Worm (Caenorhabditis elegans): Measurements from ENCODE around the gene sec-3.

Gene sec-3

DNA sequence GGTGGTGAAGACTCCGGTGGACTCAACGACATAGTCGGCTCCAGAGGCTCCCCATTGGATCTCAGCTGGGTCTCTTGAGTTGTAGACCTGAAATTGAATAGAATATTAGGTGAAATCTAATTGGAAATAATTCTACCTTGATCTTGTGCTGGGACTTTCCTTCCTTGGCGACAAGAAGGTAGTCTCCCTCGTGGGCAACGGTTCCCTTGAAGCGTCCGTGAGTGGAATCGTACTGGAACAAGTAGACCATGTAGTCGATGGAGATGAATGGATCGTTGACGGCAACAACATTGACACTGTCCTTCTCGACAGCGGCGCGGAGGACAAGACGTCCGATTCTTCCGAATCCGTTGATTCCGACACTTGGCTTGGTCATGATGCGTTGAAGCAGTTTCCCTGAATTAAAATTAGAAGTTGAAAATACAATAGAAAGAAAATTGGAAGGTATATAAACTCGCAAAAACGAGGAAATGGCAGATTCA lies 13.3 kb upstream of the sec-3 start, which contains the start of gene gpd-3 (continued):
- no peak for TF ChIP-seq tbx-2 (tag; optimal IDR thresholded peaks at IDR 0.05)
- TF ChIP-seq unc-62 (GFP tag; optimal IDR thresholded peaks at IDR 0.05): no peak
- TF ChIP-seq ama-1 (optimal IDR thresholded peaks at IDR 0.05): peak; percentile 50
- no peak for TF ChIP-seq nhr-76 (tag; optimal IDR thresholded peaks at IDR 0.05)
- TF ChIP-seq nhr-20 (tag; optimal IDR thresholded peaks at IDR 0.05): no peak
- no peak for TF ChIP-seq elt-2 (tag; optimal IDR thresholded peaks at IDR 0.05)
- no peak for TF ChIP-seq unc-130 (tag; optimal IDR thresholded peaks at IDR 0.05)
- no peak for TF ChIP-seq nhr-237 (tag; optimal IDR thresholded peaks at IDR 0.05)
- TF ChIP-seq sup-37 (GFP tag; optimal IDR thresholded peaks at IDR 0.05): no peak
- TF ChIP-seq isw-1 (GFP tag; IDR thresholded peaks at IDR 0.05): no peak
- TF ChIP-seq vab-15 (tag; optimal IDR thresholded peaks at IDR 0.05): no peak
- no peak for TF ChIP-seq hpl-2 (GFP tag; optimal IDR thresholded peaks at IDR 0.05)
- peak; percentile 3 for TF ChIP-seq aly-2 (tag; optimal IDR thresholded peaks at IDR 0.05)
- no peak for TF ChIP-seq C34B4.2 (tag; optimal IDR thresholded peaks at IDR 0.05)
- TF ChIP-seq nhr-47 (tag; optimal IDR thresholded peaks at IDR 0.05): peak; percentile 16
- no peak for TF ChIP-seq mdl-1 (tag; optimal IDR thresholded peaks at IDR 0.05)
- no peak for TF ChIP-seq lin-39 (tag; optimal IDR thresholded peaks at IDR 0.05)
- TF ChIP-seq lir-3 (tag; optimal IDR thresholded peaks at IDR 0.05; ENCODE audit: poor library complexity): no peak
- TF ChIP-seq sptf-1 (tag; optimal IDR thresholded peaks at IDR 0.05): no peak
- TF ChIP-seq xbp-1 (tag; optimal IDR thresholded peaks at IDR 0.05): no peak
- TF ChIP-seq ets-5 (GFP tag; IDR thresholded peaks at IDR 0.05): no peak
- no peak for TF ChIP-seq hlh-17 (GFP tag; optimal IDR thresholded peaks at IDR 0.05; ENCODE audit: borderline replicate concordance)
- peak; percentile 35; the same call in 1 of the 2 replicates for TF ChIP-seq grh-1 (GFP tag; IDR thresholded peaks at IDR 0.05)
- no peak for TF ChIP-seq dpl-1 (GFP tag; optimal IDR thresholded peaks at IDR 0.05)
- TF ChIP-seq nhr-19 (GFP tag; conservative IDR thresholded peaks at IDR 0.05): peak; percentile 32
- TF ChIP-seq irx-1 (tag; optimal IDR thresholded peaks at IDR 0.05): no peak
- TF ChIP-seq mep-1 (tag; optimal IDR thresholded peaks at IDR 0.05): no peak
- peak; percentile 74 for TF ChIP-seq nhr-85 (tag)
- no peak for TF ChIP-seq ceh-63 (GFP tag; optimal IDR thresholded peaks at IDR 0.05)
- no peak for TF ChIP-seq ceh-90 (tag; optimal IDR thresholded peaks at IDR 0.05)
- TF ChIP-seq snpc-4 (tag; optimal IDR thresholded peaks at IDR 0.05): no peak
- TF ChIP-seq ceh-8 (GFP tag; optimal IDR thresholded peaks at IDR 0.05): no peak
- peak; percentile 31 for TF ChIP-seq ztf-4 (tag; optimal IDR thresholded peaks at IDR 0.05)
- no peak for TF ChIP-seq nhr-77 (tag; optimal IDR thresholded peaks at IDR 0.05)
- TF ChIP-seq Y116A8C.19 (tag; optimal IDR thresholded peaks at IDR 0.05; ENCODE audit: borderline replicate concordance): no peak
- TF ChIP-seq lin-35 (GFP tag; optimal IDR thresholded peaks at IDR 0.05): peak in 1 of 2 experiments; percentile 14
- TF ChIP-seq lsy-2 (tag; optimal IDR thresholded peaks at IDR 0.05): no peak
- no peak for TF ChIP-seq unc-98 (GFP tag; IDR thresholded peaks at IDR 0.05)
- TF ChIP-seq lin-15B (tag; optimal IDR thresholded peaks at IDR 0.05): no peak
- TF ChIP-seq rnt-1 (tag; optimal IDR thresholded peaks at IDR 0.05): peak; percentile 21
- TF ChIP-seq nhr-71 (tag; optimal IDR thresholded peaks at IDR 0.05): peak; percentile 53
- no peak for TF ChIP-seq swsn-7 (tag; optimal IDR thresholded peaks at IDR 0.05)
- no peak for TF ChIP-seq nhr-84 (tag; optimal IDR thresholded peaks at IDR 0.05)
- no peak for TF ChIP-seq nhr-12 (tag; optimal IDR thresholded peaks at IDR 0.05)
- no peak for TF ChIP-seq nhr-28 (tag; optimal IDR thresholded peaks at IDR 0.05)
- no peak for TF ChIP-seq C16A3.4 (tag; optimal IDR thresholded peaks at IDR 0.05)
- no peak for TF ChIP-seq mef-2 (tag; optimal IDR thresholded peaks at IDR 0.05)
- peak; percentile 20 for TF ChIP-seq sox-4 (tag; optimal IDR thresholded peaks at IDR 0.05)
- TF ChIP-seq lin-14 (GFP tag; optimal IDR thresholded peaks at IDR 0.05): no peak
- TF ChIP-seq ztf-11 (tag; optimal IDR thresholded peaks at IDR 0.05): no peak
- peak in 1 of 6 experiments; percentile 5 for TF ChIP-seq elt-3 (tag; optimal IDR thresholded peaks at IDR 0.05)
- TF ChIP-seq ces-1 (GFP tag; optimal IDR thresholded peaks at IDR 0.05): no peak
- TF ChIP-seq fos-1 (tag; optimal IDR thresholded peaks at IDR 0.05): no peak
- no peak for TF ChIP-seq unc-30 (tag; optimal IDR thresholded peaks at IDR 0.05)
